Fruit fly (Drosophila melanogaster) whole organism, embryonic: ENCODE measurements around the gene Cpr64Ad.
A peak's percentile ranks its signal among the peaks of the same experiment; 100 is the strongest.

Experiments used
- Ada2b ChIP-seq: fragments of 200-800 bp; sonication (Bioruptor generic); IDR thresholded peaks from 2 replicates; pipeline ENCODE4 v1.3.6; 2022; ENCODE audit warnings: missing biosample characterization, missing genetic modification characterization
- Adf1 ChIP-seq: fragments of 200-800 bp; sonication (Bioruptor generic); IDR thresholded peaks from 2 replicates; pipeline ENCODE4 v1.3.6; 2022; ENCODE audit warnings: missing biosample characterization, missing genetic modification characterization
- Antp ChIP-seq: fragments of 200-800 bp; sonication (Bioruptor generic); optimal IDR thresholded peaks from 3 replicates; lab custom pipeline; 2016; ENCODE audit warnings: missing biosample characterization, missing genetic modification characterization
- Atf-2 ChIP-seq: fragments of 200-800 bp; sonication (Bioruptor generic); optimal IDR thresholded peaks from 2 replicates; lab custom pipeline; 2016; ENCODE audit warnings: missing biosample characterization, missing genetic modification characterization
- C15 ChIP-seq: fragments of 200-800 bp; sonication (Bioruptor generic); IDR thresholded peaks from 3 replicates; pipeline ENCODE4 v1.3.6; 2022; ENCODE audit warnings: missing biosample characterization, missing genetic modification characterization
- CG10267 ChIP-seq: fragments of 200-800 bp; sonication (Bioruptor generic); optimal IDR thresholded peaks from 2 replicates; lab custom pipeline; 2018; ENCODE audit warnings: missing biosample characterization, mild to moderate bottlenecking, missing genetic modification characterization, moderate library complexity
- CG10462 ChIP-seq: fragments of 200-800 bp; sonication (Bioruptor generic); optimal IDR thresholded peaks from 2 replicates; lab custom pipeline; 2016; ENCODE audit warnings: missing biosample characterization, missing genetic modification characterization
- CG10979 ChIP-seq: fragments of 200-800 bp; sonication (Bioruptor generic); optimal IDR thresholded peaks from 2 replicates; lab custom pipeline; 2018; ENCODE audit warnings: missing biosample characterization, mild to moderate bottlenecking, missing genetic modification characterization, moderate library complexity
- CG11695 ChIP-seq: fragments of 200-800 bp; sonication (Bioruptor generic); IDR thresholded peaks from 3 replicates; pipeline ENCODE4 v1.3.6; 2022; ENCODE audit warnings: missing biosample characterization, missing genetic modification characterization
- CG13624 ChIP-seq: fragments of 200-800 bp; sonication (Bioruptor generic); optimal IDR thresholded peaks from 2 replicates; lab custom pipeline; 2016; ENCODE audit warnings: missing biosample characterization, missing genetic modification characterization
- CG15269 ChIP-seq: fragments of 200-800 bp; sonication (Bioruptor generic); optimal IDR thresholded peaks from 2 replicates; lab custom pipeline; 2018; ENCODE audit warnings: missing biosample characterization, mild to moderate bottlenecking, missing genetic modification characterization, moderate library complexity
- CG1603 ChIP-seq: fragments of 200-800 bp; sonication (Bioruptor generic); optimal IDR thresholded peaks from 2 replicates; lab custom pipeline; 2019; ENCODE audit warnings: missing biosample characterization, mild to moderate bottlenecking, missing genetic modification characterization, moderate library complexity
- CG16815 ChIP-seq: fragments of 200-800 bp; sonication (Bioruptor generic); optimal IDR thresholded peaks from 3 replicates; lab custom pipeline; 2017; ENCODE audit warnings: missing biosample characterization, mild to moderate bottlenecking, missing genetic modification characterization
- CG17328 ChIP-seq: fragments of 200-800 bp; sonication (Bioruptor generic); IDR thresholded peaks from 2 replicates; pipeline ENCODE4 v1.3.6; 2022; ENCODE audit warnings: missing biosample characterization, missing genetic modification characterization
- CG17829 ChIP-seq: fragments of 200-800 bp; optimal IDR thresholded peaks from 2 replicates; lab custom pipeline; 2019; ENCODE audit warnings: missing biosample characterization, mild to moderate bottlenecking, missing genetic modification characterization, moderate library complexity
- CG43689 ChIP-seq: fragments of 200-800 bp; sonication (Bioruptor generic); IDR thresholded peaks from 2 replicates; pipeline ENCODE4 v1.3.6; 2022; ENCODE audit warnings: missing biosample characterization, missing genetic modification characterization
- CG4707 ChIP-seq: fragments of 200-800 bp; sonication (Bioruptor generic); optimal IDR thresholded peaks from 2 replicates; lab custom pipeline; 2018; ENCODE audit warnings: missing biosample characterization, mild to moderate bottlenecking, missing genetic modification characterization, moderate library complexity
- CG6683 ChIP-seq: fragments of 200-800 bp; sonication (Bioruptor generic); optimal IDR thresholded peaks from 2 replicates; lab custom pipeline; 2017; ENCODE audit warnings: missing biosample characterization, mild to moderate bottlenecking, missing genetic modification characterization, missing genetic modification reagents
- CG6791 ChIP-seq: fragments of 200-800 bp; sonication (Bioruptor generic); IDR thresholded peaks from 3 replicates; pipeline ENCODE4 v1.3.6; 2022; ENCODE audit warnings: missing biosample characterization, missing genetic modification characterization; ENCODE audit not compliant: partially characterized antibody
- CG7372 ChIP-seq: fragments of 200-800 bp; sonication (Bioruptor generic); IDR thresholded peaks from 2 replicates; pipeline ENCODE4 v1.3.6; 2022; ENCODE audit warnings: missing biosample characterization, missing genetic modification characterization
- CG7839 ChIP-seq: fragments of 200-800 bp; sonication (Bioruptor generic); optimal IDR thresholded peaks from 3 replicates; lab custom pipeline; 2018; ENCODE audit warnings: missing biosample characterization, mild to moderate bottlenecking, missing genetic modification characterization, moderate library complexity
- CG8765 ChIP-seq: fragments of 200-800 bp; sonication (Bioruptor generic); IDR thresholded peaks from 2 replicates; pipeline ENCODE4 v1.3.6; 2022; ENCODE audit warnings: missing biosample characterization, missing genetic modification characterization
- CG8944 ChIP-seq: fragments of 200-800 bp; sonication (Bioruptor generic); optimal IDR thresholded peaks from 3 replicates; lab custom pipeline; 2016; ENCODE audit warnings: missing biosample characterization, missing genetic modification characterization
- CkIIα-i1 ChIP-seq: fragments of 200-800 bp; sonication (Bioruptor generic); IDR thresholded peaks from 2 replicates; pipeline ENCODE4 v1.3.6; 2022; ENCODE audit warnings: missing biosample characterization, missing genetic modification characterization
- Dll ChIP-seq: fragments of 200-800 bp; sonication (Bioruptor generic); IDR thresholded peaks from 4 replicates; pipeline ENCODE4 v1.3.6; 2022; ENCODE audit warnings: missing biosample characterization, missing genetic modification characterization; ENCODE audit not compliant: partially characterized antibody
- Doc2 ChIP-seq: fragments of 200-800 bp; sonication (Bioruptor generic); IDR thresholded peaks from 2 replicates; pipeline ENCODE4 v1.3.6; 2022; ENCODE audit warnings: missing biosample characterization, missing genetic modification characterization
- Hr39 ChIP-seq: fragments of >200 bp; optimal IDR thresholded peaks from 2 replicates; lab custom pipeline; 2017
- Hr51 ChIP-seq, 2 experiments: fragments of 200-800 bp; sonication (Bioruptor generic); optimal IDR thresholded peaks; 2 replicates in 1 of 2; 3 replicates in 1 of 2; lab custom pipeline; 2016 to 2018; ENCODE audit warnings: missing biosample characterization in 2 of 2, missing genetic modification characterization in 2 of 2, mild to moderate bottlenecking in 1 of 2, moderate library complexity in 1 of 2
- Med ChIP-seq: fragments of 200-800 bp; sonication (Bioruptor generic); peaks from one replicate; lab custom pipeline; 2016; ENCODE audit warnings: missing biosample characterization, missing genetic modification characterization, mild to moderate bottlenecking, inconsistent platforms, moderate library complexity
- Mes4 ChIP-seq: fragments of 200-800 bp; sonication (Bioruptor generic); optimal IDR thresholded peaks from 2 replicates; lab custom pipeline; 2016; ENCODE audit warnings: missing biosample characterization, missing genetic modification characterization
- NFAT ChIP-seq: fragments of 200-800 bp; sonication (Bioruptor generic); IDR thresholded peaks from 2 replicates; pipeline ENCODE4 v1.3.6; 2022; ENCODE audit warnings: missing biosample characterization, missing genetic modification characterization
- NK7.1 ChIP-seq: fragments of 200-800 bp; sonication (Bioruptor generic); optimal IDR thresholded peaks from 3 replicates; lab custom pipeline; 2016; ENCODE audit warnings: missing biosample characterization, missing genetic modification characterization
- Oaz ChIP-seq: fragments of 200-800 bp; sonication (Bioruptor generic); IDR thresholded peaks from 2 replicates; pipeline ENCODE4 v1.3.6; 2022; ENCODE audit warnings: missing biosample characterization, missing genetic modification characterization
- Opbp ChIP-seq: fragments of 200-800 bp; sonication (Bioruptor generic); IDR thresholded peaks from 3 replicates; pipeline ENCODE4 v1.3.6; 2022; ENCODE audit warnings: missing biosample characterization, missing genetic modification characterization; ENCODE audit not compliant: partially characterized antibody
- Sox102F ChIP-seq: fragments of 200-800 bp; sonication (Bioruptor generic); optimal IDR thresholded peaks from 2 replicates; lab custom pipeline; 2018; ENCODE audit warnings: missing biosample characterization, mild to moderate bottlenecking, missing genetic modification characterization, moderate library complexity
- Vsx1 ChIP-seq: fragments of 200-800 bp; sonication (Bioruptor generic); optimal IDR thresholded peaks from 2 replicates; lab custom pipeline; 2017; ENCODE audit warnings: missing biosample characterization, mild to moderate bottlenecking, missing genetic modification characterization, missing genetic modification reagents
- al ChIP-seq: fragments of 200-800 bp; sonication (Bioruptor generic); IDR thresholded peaks from 2 replicates; pipeline ENCODE4 v1.3.6; 2022; ENCODE audit warnings: missing biosample characterization, missing genetic modification characterization
- ato ChIP-seq: fragments of 200-800 bp; sonication (Bioruptor generic); IDR thresholded peaks from 2 replicates; pipeline ENCODE4 v1.3.6; 2022; ENCODE audit warnings: missing biosample characterization, missing genetic modification characterization; ENCODE audit not compliant: partially characterized antibody
- cas ChIP-seq: fragments of 200-800 bp; sonication (Bioruptor generic); IDR thresholded peaks from 2 replicates; pipeline ENCODE4 v1.3.6; 2022; ENCODE audit warnings: missing biosample characterization, missing genetic modification characterization
- ci ChIP-seq: fragments of 200-800 bp; sonication (Bioruptor generic); IDR thresholded peaks from 3 replicates; pipeline ENCODE4 v1.3.6; 2022; ENCODE audit warnings: missing biosample characterization, missing genetic modification characterization
- emc ChIP-seq: fragments of 200-800 bp; sonication (Bioruptor generic); optimal IDR thresholded peaks from 2 replicates; lab custom pipeline; 2016; ENCODE audit warnings: missing biosample characterization, missing genetic modification characterization
- ftz-f1 ChIP-seq: fragments of 200-800 bp; sonication (Bioruptor generic); optimal IDR thresholded peaks from 2 replicates; lab custom pipeline; 2016; ENCODE audit warnings: missing biosample characterization, missing genetic modification characterization
- h ChIP-seq: fragments of >200 bp; optimal IDR thresholded peaks from 2 replicates; lab custom pipeline; 2017
- lab ChIP-seq: fragments of 200-800 bp; sonication (Bioruptor generic); optimal IDR thresholded peaks from 3 replicates; lab custom pipeline; 2017; ENCODE audit warnings: missing biosample characterization, missing genetic modification characterization, mild to moderate bottlenecking, moderate library complexity, missing genetic modification reagents
- pb ChIP-seq: fragments of 200-800 bp; sonication (Bioruptor generic); optimal IDR thresholded peaks from 3 replicates; lab custom pipeline; 2016; ENCODE audit warnings: missing biosample characterization, missing genetic modification characterization
- rib ChIP-seq: fragments of 200-800 bp; sonication (Bioruptor generic); IDR thresholded peaks from 2 replicates; pipeline ENCODE4 v1.3.6; 2022; ENCODE audit warnings: missing biosample characterization, missing genetic modification characterization
- schlank ChIP-seq: fragments of 200-800 bp; sonication (Bioruptor generic); optimal IDR thresholded peaks from 2 replicates; lab custom pipeline; 2018; ENCODE audit warnings: missing biosample characterization, mild to moderate bottlenecking, missing genetic modification characterization
- sima ChIP-seq: fragments of 200-800 bp; sonication (Bioruptor generic); optimal IDR thresholded peaks from 2 replicates; lab custom pipeline; 2016; ENCODE audit warnings: missing biosample characterization, missing genetic modification characterization
- sna ChIP-seq: fragments of 200-800 bp; sonication (Bioruptor generic); IDR thresholded peaks from 2 replicates; pipeline ENCODE4 v1.3.6; 2022; ENCODE audit warnings: missing biosample characterization, missing genetic modification characterization; ENCODE audit not compliant: partially characterized antibody
- ssp ChIP-seq: fragments of 200-800 bp; sonication (Bioruptor generic); IDR thresholded peaks from 2 replicates; pipeline ENCODE4 v1.3.6; 2022; ENCODE audit warnings: missing biosample characterization, missing genetic modification characterization
- tna ChIP-seq: fragments of 200-800 bp; sonication (Bioruptor generic); IDR thresholded peaks from 2 replicates; pipeline ENCODE4 v1.3.6; 2022; ENCODE audit warnings: missing biosample characterization, missing genetic modification characterization; ENCODE audit not compliant: partially characterized antibody
- vvl ChIP-seq: fragments of 200-800 bp; sonication (Bioruptor generic); IDR thresholded peaks from 2 replicates; pipeline ENCODE4 v1.3.6; 2022; ENCODE audit warnings: missing biosample characterization, missing genetic modification characterization

Gene Cpr64Ad

dm6 chr3L:4242428-4242827, 27.2 kb downstream of the Cpr64Ad start, which contains the start of gene pav (continued):
- TF ChIP-seq CkIIα-i1: no peak
- no peak for TF ChIP-seq CG8765
- TF ChIP-seq Ada2b (GFP tag; lab: Robert Waterston, UW): peak; percentile 56
- TF ChIP-seq Opbp: 0 out of 3 replicates have a peak, but pooled peaks have one; percentile 6
- TF ChIP-seq Vsx1 (GFP tag; lab: Kevin White, UChicago): no peak
- TF ChIP-seq sima (GFP tag; lab: Kevin White, UChicago): no peak
- no peak for TF ChIP-seq pb (GFP tag; lab: Kevin White, UChicago)
- no peak for TF ChIP-seq Antp (GFP tag; lab: Kevin White, UChicago)
- no peak for TF ChIP-seq Sox102F (GFP tag; lab: Kevin White, UChicago)
- no peak for TF ChIP-seq CG7839 (tag; lab: Kevin White, UChicago)
- TF ChIP-seq Hr39 (lab: Kevin White, UChicago): no peak
- TF ChIP-seq tna (GFP tag; lab: Robert Waterston, UW): no peak
- no peak for TF ChIP-seq NK7.1 (GFP tag; lab: Kevin White, UChicago)
- 0 out of 2 replicates have a peak, but pooled peaks have one; percentile 26 for TF ChIP-seq al (GFP tag; lab: Robert Waterston, UW)
- no peak for TF ChIP-seq rib (GFP tag; lab: Robert Waterston, UW)
- no peak for TF ChIP-seq CG10462 (GFP tag; lab: Kevin White, UChicago)
- peak; percentile 41 for TF ChIP-seq CG10979 (tag; lab: Kevin White, UChicago)
- TF ChIP-seq schlank: no peak
- TF ChIP-seq CG43689: no peak
- no peak for TF ChIP-seq Med
- no peak for TF ChIP-seq emc (GFP tag; lab: Kevin White, UChicago)
- no peak for TF ChIP-seq h (lab: Kevin White, UChicago)
- peak; percentile 29; the same call in 1 of the 2 replicates for TF ChIP-seq cas (GFP tag; lab: Robert Waterston, UW)
- peak; percentile 46 for TF ChIP-seq ftz-f1
- TF ChIP-seq ato (GFP tag; lab: Robert Waterston, UW): no peak
- TF ChIP-seq NFAT: peak; percentile 19; the same call in 1 of the 2 replicates
- TF ChIP-seq CG10267 (tag; lab: Kevin White, UChicago): peak; percentile 61
- no peak for TF ChIP-seq Mes4
- TF ChIP-seq CG8944 (GFP tag; lab: Kevin White, UChicago): no peak
- no peak for TF ChIP-seq lab (GFP tag; lab: Kevin White, UChicago)
- TF ChIP-seq CG13624: no peak
- no peak for TF ChIP-seq CG15269 (tag; lab: Kevin White, UChicago)
- TF ChIP-seq Adf1 (GFP tag; lab: Robert Waterston, UW): 0 out of 2 replicates have a peak, but pooled peaks have one; percentile 19
- TF ChIP-seq CG6683 (GFP tag; lab: Kevin White, UChicago): no peak
- TF ChIP-seq C15 (GFP tag; lab: Robert Waterston, UW): no peak
- no peak for TF ChIP-seq Doc2 (GFP tag; lab: Robert Waterston, UW)
- TF ChIP-seq CG7372 (GFP tag; lab: Robert Waterston, UW): peak; percentile 58
- no peak for TF ChIP-seq Hr51 (GFP tag; optimal IDR thresholded peaks at IDR 0.05; lab: Kevin White, UChicago)
- TF ChIP-seq CG1603 (tag; lab: Kevin White, UChicago): no peak
- no peak for TF ChIP-seq Oaz
- TF ChIP-seq CG6791 (GFP tag; lab: Robert Waterston, UW): no peak
- peak; percentile 80 for TF ChIP-seq CG11695
- peak; percentile 70 for TF ChIP-seq vvl
- no peak for TF ChIP-seq CG4707 (GFP tag; lab: Kevin White, UChicago)
- no peak for TF ChIP-seq CG16815 (GFP tag; lab: Kevin White, UChicago)
- no peak for TF ChIP-seq ci (GFP tag; lab: Robert Waterston, UW)
- no peak for TF ChIP-seq ssp (GFP tag; lab: Robert Waterston, UW)
- TF ChIP-seq Atf-2 (GFP tag; lab: Kevin White, UChicago): no peak
- TF ChIP-seq sna (GFP tag; lab: Robert Waterston, UW): no peak
- TF ChIP-seq Dll (GFP tag; lab: Robert Waterston, UW): no peak
- no peak for TF ChIP-seq CG17328 (GFP tag; lab: Robert Waterston, UW)
- TF ChIP-seq CG17829 (tag; lab: Kevin White, UChicago): peak; percentile 62
